Worm (Caenorhabditis elegans) whole organism, L4 larva: ENCODE data around the gene gcy-11.
A peak's percentile ranks its signal among the peaks of the same experiment; 100 is the strongest.

Experiments
- aha-1 ChIP-seq: fragments of 150-350 bp; peaks from one replicate; lab custom pipeline; 2014; ENCODE audit warnings: missing biosample characterization, missing genetic modification characterization
- hif-1 ChIP-seq, 2 experiments: sonication (generic microtip); optimal IDR thresholded peaks; 2 replicates each; lab custom pipeline; 2016 to 2017; ENCODE audit warnings: missing compliant biosample characterization in 2 of 2, missing genetic modification characterization in 2 of 2, missing genetic modification reagents in 2 of 2, missing genotype in 2 of 2, mild to moderate bottlenecking in 1 of 2
- nhr-28 ChIP-seq: fragments of 150-350 bp; optimal IDR thresholded peaks from 2 replicates; lab custom pipeline; 2014; ENCODE audit warnings: missing biosample characterization, missing genetic modification characterization
- unc-62 ChIP-seq, 3 experiments: fragments of 150-350 bp in 1 of 3; sonication (generic microtip); optimal IDR thresholded peaks in 2 of 3; peaks in 1 of 3; 1 replicate in 1 of 3; 2 replicates in 2 of 3; lab custom pipeline; 2014 to 2017; ENCODE audit warnings: missing biosample characterization in 3 of 3, missing genetic modification characterization in 3 of 3, missing genetic modification reagents in 3 of 3, missing genotype in 1 of 3

- TF ChIP-seq aha-1 (no peak), nhr-28 (tag; lab: Kevin White, UChicago) (no peak), hif-1 (tag; optimal IDR thresholded peaks at IDR 0.05; lab: Kevin White, UChicago) (no peak), unc-62 (GFP tag; optimal IDR thresholded peaks at IDR 0.05 in 1 of 2; lab: Kevin White, UChicago) (peak in 1 of 2 experiments; percentile 97), unc-62 (tag; optimal IDR thresholded peaks at IDR 0.05; lab: Kevin White, UChicago) (no peak)
Observed at ce11 chrX:17041571-17041970, 13.8 kb downstream of the gcy-11 start.
